Worm (Caenorhabditis elegans): Measurements from ENCODE around the gene unc-25.

- TF ChIP-seq lin-13 (tag; optimal IDR thresholded peaks at IDR 0.05) = no peak
- TF ChIP-seq pha-4 (tag; optimal IDR thresholded peaks at IDR 0.05) = no peak
- TF ChIP-seq unc-39 (tag; optimal IDR thresholded peaks at IDR 0.05) = no peak
Observed at ce11 chrIII:12990997-12991396, 48.5 kb downstream of the unc-25 start, which contains the start of gene ZK1010.12.

All from whole organism, mixed stage, embryonic.